Worm (Caenorhabditis elegans): ENCODE data around the gene sde-2.

The sde-2 gene

DNA sequence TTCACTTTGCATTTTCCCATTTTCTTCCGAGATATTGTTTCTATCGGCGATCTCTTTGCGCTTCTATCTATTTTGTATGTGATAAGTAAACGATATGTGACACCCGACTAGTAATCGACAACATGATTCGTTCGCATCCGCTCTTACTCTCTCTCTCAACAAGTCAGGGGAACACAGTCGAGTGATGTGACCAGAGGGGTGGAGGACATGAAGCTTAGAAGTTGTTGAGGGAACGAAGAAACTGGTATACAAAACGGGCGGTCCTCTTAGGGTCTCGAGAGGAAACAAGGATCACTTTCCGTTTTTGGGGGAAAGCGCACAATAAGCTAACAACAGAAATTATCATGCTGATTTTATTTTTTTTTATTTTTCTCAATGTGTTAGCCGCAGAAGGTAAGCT lies 34.3 kb upstream of the sde-2 start, which contains the start of gene F53F4.4:
F53F4.4 (plus strand) TSS at position 301 of the 400 bp plus-strand sequence.
- TF ChIP-seq aly-1 (tag; optimal IDR thresholded peaks at IDR 0.05), result no peak
- no peak for TF ChIP-seq hmg-4 (GFP tag; optimal IDR thresholded peaks at IDR 0.05)
- TF ChIP-seq hnd-1 (tag; optimal IDR thresholded peaks at IDR 0.05), result no peak

DNA sequence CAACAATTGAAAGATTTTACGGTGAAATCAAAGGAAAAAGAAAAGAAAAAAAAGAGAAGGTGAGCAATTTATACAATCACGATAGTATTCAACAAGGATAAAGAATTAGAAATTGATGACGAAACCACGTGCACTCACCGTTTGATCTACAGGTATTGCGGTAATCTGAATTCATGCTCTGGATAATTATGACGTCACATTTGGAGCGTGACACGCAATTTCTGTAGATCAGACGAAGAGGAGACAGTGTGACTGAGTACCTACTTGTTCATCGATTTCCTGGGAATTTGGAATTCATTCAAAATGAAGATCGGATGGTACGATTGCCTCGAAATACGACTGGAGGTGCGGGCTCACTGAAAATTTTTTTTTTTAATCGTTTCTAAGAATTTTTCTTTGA lies 29.0 kb upstream of the sde-2 start:
- TF ChIP-seq pes-1 (GFP tag; IDR thresholded peaks at IDR 0.05) (no peak), scrt-1 (GFP tag; IDR thresholded peaks at IDR 0.05) (no peak), ama-1 (optimal IDR thresholded peaks at IDR 0.05) (no peak), tbx-11 (GFP tag; IDR thresholded peaks at IDR 0.05) (no peak)

DNA sequence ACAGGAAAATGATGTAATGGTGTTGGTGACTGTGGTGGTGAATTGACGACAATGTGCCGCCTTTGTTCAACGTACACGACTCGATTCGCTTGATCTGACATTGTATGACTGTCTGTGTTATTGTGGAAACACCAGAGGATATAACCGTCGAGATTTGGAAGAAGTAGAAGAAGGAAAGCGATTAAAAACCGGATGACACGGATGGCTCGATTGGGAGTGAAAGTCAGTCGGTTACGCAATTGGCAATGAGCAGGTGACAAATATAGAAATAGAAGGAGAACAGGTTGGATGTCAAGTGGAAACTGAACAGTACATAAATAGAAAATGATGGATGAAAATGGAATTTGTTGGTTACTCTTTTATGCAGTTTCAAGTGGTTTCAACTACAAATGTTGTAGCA lies 26.5 kb upstream of the sde-2 start, which contains the start of gene rdy-2:
rdy-2 (minus strand) TSS at position 101 of the 400 bp plus-strand sequence.
- TF ChIP-seq tbx-37 (GFP tag; conservative IDR thresholded peaks at IDR 0.05) (no peak), flt-1 (GFP tag; IDR thresholded peaks at IDR 0.05) (no peak)

DNA sequence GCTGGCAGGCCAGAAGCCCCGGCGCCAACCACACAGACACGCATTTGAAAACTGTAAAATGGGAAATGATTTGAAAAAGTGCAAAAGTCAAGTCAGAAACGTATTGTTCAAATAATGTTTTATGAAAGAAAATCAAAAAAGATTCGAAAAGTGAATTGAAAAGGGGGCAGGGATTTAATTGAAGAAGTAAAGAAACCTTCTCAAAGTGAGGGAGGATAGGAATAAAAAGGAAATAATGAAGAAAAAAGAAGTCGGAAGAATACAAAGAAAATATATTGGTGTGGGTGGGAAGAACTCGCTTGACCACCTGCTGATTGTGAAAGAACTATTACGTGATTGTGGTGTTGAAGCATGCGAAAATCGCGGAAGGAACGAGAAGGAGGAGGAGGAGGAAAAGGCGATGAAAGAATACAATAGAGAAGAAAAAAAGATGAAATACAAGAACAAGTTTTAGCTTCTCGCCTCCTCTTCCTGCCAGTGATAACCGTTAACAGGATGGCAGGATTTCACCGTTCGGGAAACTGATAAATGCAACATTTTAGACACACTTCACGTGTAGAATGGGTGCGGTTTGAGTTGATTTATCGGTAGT lies 20.6 kb upstream of the sde-2 start, which contains the start of gene fmo-4:
fmo-4 (minus strand) TSS at position 51 of the 592 bp plus-strand sequence.
- TF ChIP-seq tbx-11 (GFP tag; IDR thresholded peaks at IDR 0.05), result no peak
- no peak for TF ChIP-seq sea-1 (GFP tag; conservative IDR thresholded peaks at IDR 0.05)
- TF ChIP-seq tra-4 (tag; optimal IDR thresholded peaks at IDR 0.05), result no peak
- TF ChIP-seq pes-1 (GFP tag; IDR thresholded peaks at IDR 0.05), result no peak
- no peak for TF ChIP-seq hnd-1 (tag; optimal IDR thresholded peaks at IDR 0.05)
- no peak for TF ChIP-seq ets-7 (tag; optimal IDR thresholded peaks at IDR 0.05)
- no peak for TF ChIP-seq hmbx-1 (tag; optimal IDR thresholded peaks at IDR 0.05)

DNA sequence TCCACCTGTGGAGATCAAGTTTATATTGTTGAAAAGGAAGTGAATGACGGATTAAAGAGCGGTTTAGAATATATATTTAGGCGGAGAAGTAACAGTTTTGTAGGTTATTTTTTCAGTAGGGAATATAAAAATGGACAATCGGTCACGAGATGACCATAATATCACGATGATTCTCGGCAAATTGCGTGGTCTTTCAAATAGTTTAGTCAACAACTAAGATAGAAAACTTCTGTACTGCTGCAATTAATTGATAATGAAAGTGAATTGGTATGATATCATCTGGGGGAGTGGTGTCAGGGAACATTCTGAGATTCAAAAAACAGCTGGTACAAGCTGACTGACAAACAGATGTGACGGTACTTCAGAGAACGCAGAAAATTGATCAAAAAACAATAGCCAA lies 18.9 kb upstream of the sde-2 start:
- TF ChIP-seq ets-7 (tag; optimal IDR thresholded peaks at IDR 0.05) (no peak), ceh-13 (GFP tag; optimal IDR thresholded peaks at IDR 0.05) (no peak), B0310.2 (tag; optimal IDR thresholded peaks at IDR 0.05) (no peak), tbx-37 (GFP tag; conservative IDR thresholded peaks at IDR 0.05) (no peak), ama-1 (optimal IDR thresholded peaks at IDR 0.05) (no peak), pes-1 (GFP tag; IDR thresholded peaks at IDR 0.05) (no peak), hnd-1 (tag; optimal IDR thresholded peaks at IDR 0.05) (no peak), tbx-11 (GFP tag; IDR thresholded peaks at IDR 0.05) (no peak), hmbx-1 (tag; optimal IDR thresholded peaks at IDR 0.05) (no peak), flt-1 (GFP tag; IDR thresholded peaks at IDR 0.05) (no peak), aly-1 (tag; optimal IDR thresholded peaks at IDR 0.05) (no peak), scrt-1 (GFP tag; IDR thresholded peaks at IDR 0.05) (no peak), F13C5.2 (tag; optimal IDR thresholded peaks at IDR 0.05) (no peak), hmg-4 (GFP tag; optimal IDR thresholded peaks at IDR 0.05) (no peak), ceh-36 (tag; optimal IDR thresholded peaks at IDR 0.05) (no peak), sea-1 (GFP tag; conservative IDR thresholded peaks at IDR 0.05) (no peak), tra-4 (tag; optimal IDR thresholded peaks at IDR 0.05) (no peak)

DNA sequence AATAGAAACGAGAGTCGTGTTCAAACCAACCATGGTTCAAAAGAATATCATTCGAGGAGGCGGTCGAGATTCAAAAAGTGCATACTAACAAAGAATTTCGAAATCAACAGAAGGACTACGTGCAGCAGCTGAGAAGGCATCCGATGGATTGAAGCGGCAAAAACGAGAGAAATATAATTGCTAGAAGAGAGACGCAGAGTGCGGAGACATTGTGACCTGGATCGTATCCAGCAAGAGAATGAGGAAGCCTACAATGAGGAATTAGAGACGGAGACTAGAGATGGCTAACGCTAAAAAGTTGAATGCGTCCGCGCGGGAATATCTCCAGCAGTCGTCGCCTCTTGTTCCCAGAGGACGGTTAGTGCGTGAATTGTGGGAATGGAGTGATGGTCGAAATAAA lies 17.6 kb upstream of the sde-2 start:
- TF ChIP-seq tbx-11 (GFP tag; IDR thresholded peaks at IDR 0.05), result no peak

DNA sequence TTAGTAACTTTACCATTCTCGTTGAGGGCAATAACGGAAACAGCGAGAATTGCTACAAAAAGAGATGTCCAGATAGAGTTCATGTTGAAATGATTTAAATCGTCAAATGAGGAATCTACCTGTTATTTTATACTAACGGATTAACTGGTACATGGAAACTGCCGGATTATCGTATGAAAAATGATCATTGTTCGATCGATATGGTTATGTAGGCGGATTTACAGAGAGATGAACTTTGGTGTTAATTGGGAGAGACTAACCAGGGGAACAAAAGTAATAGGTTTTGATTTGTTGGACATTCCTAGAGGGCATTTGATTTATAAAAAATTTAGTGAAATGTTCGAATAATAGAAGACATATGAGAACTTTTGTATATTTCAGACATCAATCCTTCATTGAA lies 15.6 kb upstream of the sde-2 start, which contains the start of gene spig-9:
spig-9 (minus strand) TSS at position 101 of the 400 bp plus-strand sequence.
- TF ChIP-seq B0310.2 (tag; optimal IDR thresholded peaks at IDR 0.05), result no peak
- TF ChIP-seq hnd-1 (tag; optimal IDR thresholded peaks at IDR 0.05), result no peak
- no peak for TF ChIP-seq aly-1 (tag; optimal IDR thresholded peaks at IDR 0.05)
- TF ChIP-seq flt-1 (GFP tag; IDR thresholded peaks at IDR 0.05), result no peak
- no peak for TF ChIP-seq pes-1 (GFP tag; IDR thresholded peaks at IDR 0.05)
- no peak for TF ChIP-seq hmbx-1 (tag; optimal IDR thresholded peaks at IDR 0.05)
- TF ChIP-seq tbx-37 (GFP tag; conservative IDR thresholded peaks at IDR 0.05), result no peak
- TF ChIP-seq F13C5.2 (tag; optimal IDR thresholded peaks at IDR 0.05), result no peak
- TF ChIP-seq scrt-1 (GFP tag; IDR thresholded peaks at IDR 0.05), result no peak
- no peak for TF ChIP-seq ets-7 (tag; optimal IDR thresholded peaks at IDR 0.05)
- no peak for TF ChIP-seq tbx-11 (GFP tag; IDR thresholded peaks at IDR 0.05)
- TF ChIP-seq ceh-13 (GFP tag; optimal IDR thresholded peaks at IDR 0.05), result no peak
- TF ChIP-seq tra-4 (tag; optimal IDR thresholded peaks at IDR 0.05), result no peak
- no peak for TF ChIP-seq ama-1 (optimal IDR thresholded peaks at IDR 0.05)
- TF ChIP-seq sea-1 (GFP tag; conservative IDR thresholded peaks at IDR 0.05), result no peak

DNA sequence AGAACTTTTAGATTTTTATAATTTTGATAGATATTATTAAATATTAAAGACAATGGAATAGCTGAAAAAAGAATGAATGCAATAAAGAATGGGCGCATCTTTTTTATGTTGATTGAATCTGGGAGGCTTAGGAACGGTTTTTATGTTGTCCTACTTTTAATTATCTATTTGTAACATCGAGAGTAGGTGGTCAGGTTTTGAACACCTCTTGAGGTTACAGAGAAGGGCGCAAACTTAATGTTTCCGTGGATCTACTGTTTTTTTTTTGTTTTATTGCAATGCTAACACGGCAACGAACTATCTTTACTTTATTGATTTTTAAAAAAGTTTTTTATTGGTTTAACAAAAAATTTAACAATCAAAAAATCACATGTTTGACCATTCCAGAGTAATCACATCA lies 13.5 kb upstream of the sde-2 start, which contains the start of gene F53F4.7:
F53F4.7 (minus strand) TSS at position 101 of the 400 bp plus-strand sequence.
- TF ChIP-seq hmbx-1 (tag; optimal IDR thresholded peaks at IDR 0.05), result no peak
- TF ChIP-seq scrt-1 (GFP tag; IDR thresholded peaks at IDR 0.05), result no peak
- TF ChIP-seq sea-1 (GFP tag; conservative IDR thresholded peaks at IDR 0.05), result no peak
- no peak for TF ChIP-seq ama-1 (optimal IDR thresholded peaks at IDR 0.05)
- TF ChIP-seq pes-1 (GFP tag; IDR thresholded peaks at IDR 0.05), result no peak
- no peak for TF ChIP-seq hnd-1 (tag; optimal IDR thresholded peaks at IDR 0.05)
- TF ChIP-seq aly-1 (tag; optimal IDR thresholded peaks at IDR 0.05), result no peak
- TF ChIP-seq flt-1 (GFP tag; IDR thresholded peaks at IDR 0.05), result no peak
- TF ChIP-seq tra-4 (tag; optimal IDR thresholded peaks at IDR 0.05), result no peak
- no peak for TF ChIP-seq hmg-4 (GFP tag; optimal IDR thresholded peaks at IDR 0.05)
- TF ChIP-seq ceh-36 (tag; optimal IDR thresholded peaks at IDR 0.05), result no peak
- TF ChIP-seq ets-7 (tag; optimal IDR thresholded peaks at IDR 0.05), result no peak
- TF ChIP-seq ceh-13 (GFP tag; optimal IDR thresholded peaks at IDR 0.05), result no peak
- no peak for TF ChIP-seq B0310.2 (tag; optimal IDR thresholded peaks at IDR 0.05)
- no peak for TF ChIP-seq tbx-37 (GFP tag; conservative IDR thresholded peaks at IDR 0.05)
- no peak for TF ChIP-seq F13C5.2 (tag; optimal IDR thresholded peaks at IDR 0.05)
- no peak for TF ChIP-seq tbx-11 (GFP tag; IDR thresholded peaks at IDR 0.05)
